Worm (Caenorhabditis elegans): Measurements from ENCODE around the gene par-3.
A peak's percentile ranks its signal among the peaks of the same experiment; 100 is the strongest.

par-3 gene

DNA sequence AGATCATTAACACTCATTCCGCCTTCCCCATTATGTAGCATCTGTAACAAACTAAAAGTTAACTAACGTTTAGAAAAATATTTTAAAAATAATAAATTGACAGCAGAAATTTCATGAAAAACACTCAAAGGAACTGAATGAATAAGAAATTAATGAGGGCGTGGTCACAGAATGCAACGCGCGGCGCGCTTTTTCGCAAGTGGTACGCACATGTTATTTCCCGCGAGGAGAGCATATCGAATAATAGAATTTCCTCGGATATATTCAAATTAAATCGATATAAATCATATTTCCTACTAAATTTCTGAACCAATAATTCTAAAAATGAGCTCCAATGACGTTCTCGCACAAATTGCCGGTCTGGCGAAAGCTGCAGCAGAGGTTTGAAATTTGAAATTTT, 28.7 kb downstream of the par-3 start, which contains the start of the genes abi-1 and arle-14 (continued):
- TF ChIP-seq snpc-3.4 (tag; optimal IDR thresholded peaks at IDR 0.05) (peak; percentile 29), tbx-9 (tag; optimal IDR thresholded peaks at IDR 0.05; ENCODE audit: borderline replicate concordance) (no peak)

DNA sequence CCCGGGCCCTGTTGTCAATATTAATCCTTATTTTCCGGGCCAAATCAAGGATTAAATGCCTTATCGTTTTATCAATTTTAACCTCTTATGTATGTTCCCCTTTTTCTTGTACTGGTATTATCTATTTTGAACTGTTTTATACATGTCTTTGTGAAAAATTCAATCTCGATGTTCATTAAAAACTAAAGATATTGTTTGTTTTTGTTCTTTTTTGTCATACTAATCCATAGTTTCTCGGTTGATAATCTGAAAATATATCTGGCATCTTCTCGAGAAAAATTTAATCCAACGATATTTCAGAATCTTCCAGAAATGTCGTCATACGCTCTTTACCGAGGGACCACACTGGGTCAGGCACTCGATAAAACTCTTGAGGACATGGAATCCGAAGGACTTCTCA, 29.7 kb downstream of the par-3 start, which contains the start of gene B0336.13:
Gene B0336.13, plus strand, starts transcription at position 301 of the 400 bp plus-strand sequence.
- TF ChIP-seq dox-1 (GFP tag; IDR thresholded peaks at IDR 0.05) = no peak
- 0 out of 2 replicates have a peak, but pooled peaks have one; percentile 46 for TF ChIP-seq hsf-1 (GFP tag; IDR thresholded peaks at IDR 0.05)
- TF ChIP-seq bed-1 (GFP tag; IDR thresholded peaks at IDR 0.05) = no peak
- TF ChIP-seq bed-2 (GFP tag; IDR thresholded peaks at IDR 0.05) = no peak
- TF ChIP-seq madf-6 (GFP tag; IDR thresholded peaks at IDR 0.05) = peak; percentile 15; the same call in 1 of the 2 replicates
- no peak for TF ChIP-seq T07F8.4 (tag; optimal IDR thresholded peaks at IDR 0.05)
- no peak for TF ChIP-seq F49E8.2 (tag; optimal IDR thresholded peaks at IDR 0.05; ENCODE audit: insufficient read depth)
- no peak for TF ChIP-seq ztf-6 (GFP tag; IDR thresholded peaks at IDR 0.05)
- TF ChIP-seq rcor-1 (GFP tag; IDR thresholded peaks at IDR 0.05) = no peak
- TF ChIP-seq aptf-3 (GFP tag; IDR thresholded peaks at IDR 0.05) = no peak
- no peak for TF ChIP-seq C17E4.6 (GFP tag; IDR thresholded peaks at IDR 0.05)

DNA sequence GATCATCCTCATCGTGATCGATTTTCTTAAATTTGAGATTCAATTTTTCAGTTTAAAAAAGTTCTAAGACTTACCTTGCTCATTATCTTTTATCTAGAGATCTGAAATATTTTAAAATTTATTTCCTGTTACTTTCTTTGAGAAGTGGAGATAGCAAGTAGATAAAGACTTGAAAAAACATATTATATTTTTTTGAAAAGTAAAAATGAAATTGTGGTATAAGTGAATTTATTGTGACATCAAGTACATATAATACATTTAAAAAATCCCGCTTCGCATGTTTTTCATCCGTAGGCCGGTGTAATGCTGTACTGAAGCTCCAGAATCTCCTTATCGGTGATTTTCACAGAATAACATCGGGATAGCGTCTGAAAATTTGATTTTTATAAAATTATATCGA, 33.2 kb downstream of the par-3 start, which contains the start of gene B0336.7:
Gene B0336.7, minus strand, starts transcription at position 101 of the 400 bp plus-strand sequence.
- no peak for TF ChIP-seq F49E8.2 (tag; optimal IDR thresholded peaks at IDR 0.05; ENCODE audit: insufficient read depth)
- TF ChIP-seq F57A8.1 (GFP tag; optimal IDR thresholded peaks at IDR 0.05) = no peak
- no peak for TF ChIP-seq lin-54 (GFP tag; optimal IDR thresholded peaks at IDR 0.05)
- no peak for TF ChIP-seq lin-26 (GFP tag; IDR thresholded peaks at IDR 0.05)
- TF ChIP-seq zim-3 (tag; optimal IDR thresholded peaks at IDR 0.05) = no peak
- TF ChIP-seq mxl-1 (tag; optimal IDR thresholded peaks at IDR 0.05) = no peak
- TF ChIP-seq egl-44 (GFP tag; IDR thresholded peaks at IDR 0.05) = no peak
- TF ChIP-seq hlh-26 (GFP tag; conservative IDR thresholded peaks at IDR 0.05) = no peak
- TF ChIP-seq Y53F4B.3 (GFP tag; IDR thresholded peaks at IDR 0.05) = no peak
- no peak for TF ChIP-seq B0261.1 (tag; optimal IDR thresholded peaks at IDR 0.05)

DNA sequence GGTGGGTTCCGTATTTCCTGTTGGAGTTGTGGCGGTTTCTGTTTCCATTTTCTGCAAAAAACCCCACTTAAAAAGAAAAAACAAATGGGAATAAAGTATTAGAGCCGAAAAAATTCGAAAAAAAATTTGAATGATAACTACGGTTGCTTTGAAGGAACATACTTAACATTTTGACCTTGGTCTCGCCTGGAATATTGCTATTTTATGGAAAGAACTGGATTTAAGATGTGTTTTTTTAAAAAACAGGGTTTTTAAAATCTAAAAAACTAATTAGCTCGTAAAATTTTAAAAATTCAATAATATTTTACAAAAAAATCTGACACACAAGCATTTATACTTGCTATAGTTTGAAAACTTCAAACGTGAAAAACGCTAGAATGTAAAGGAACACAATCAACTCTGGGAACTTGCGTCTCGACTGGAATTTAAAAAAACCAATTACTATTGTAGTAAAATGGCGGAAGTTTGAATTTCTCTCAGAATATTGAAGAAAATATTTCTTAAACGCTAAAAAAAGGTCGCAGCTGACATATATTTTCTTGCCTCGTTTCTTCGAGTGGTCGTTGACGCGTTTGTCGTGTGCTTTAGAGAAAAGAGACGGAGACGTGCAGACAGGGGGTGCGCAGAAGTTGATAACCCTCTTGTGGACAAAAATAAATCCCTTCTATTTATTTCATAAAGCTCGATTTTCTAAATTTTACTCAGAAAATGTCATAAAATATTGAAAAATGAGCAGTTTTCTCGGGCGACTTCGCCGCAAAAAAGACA, 34.1 kb downstream of the par-3 start, which contains the start of the genes lgg-3 and rgs-5:
Gene lgg-3, minus strand, starts transcription at position 51 of the 768 bp plus-strand sequence.
Gene rgs-5, plus strand, starts transcription at position 593 of the 768 bp plus-strand sequence.
- TF ChIP-seq Y53G8AR.9 (GFP tag; conservative IDR thresholded peaks at IDR 0.05) (no peak), lag-1 (GFP tag; IDR thresholded peaks at IDR 0.05) (no peak), nfyb-1 (GFP tag; IDR thresholded peaks at IDR 0.05) (no peak), madf-3 (GFP tag; IDR thresholded peaks at IDR 0.05) (no peak), nhr-27 (tag; optimal IDR thresholded peaks at IDR 0.05) (no peak), lin-26 (GFP tag; IDR thresholded peaks at IDR 0.05) (no peak), him-1 (tag; optimal IDR thresholded peaks at IDR 0.05) (peak; percentile 64), F22D6.2 (tag; optimal IDR thresholded peaks at IDR 0.05) (no peak), cebp-2 (GFP tag; IDR thresholded peaks at IDR 0.05) (no peak), pha-4 (tag; optimal IDR thresholded peaks at IDR 0.05) (no peak), F52B5.7 (tag; optimal IDR thresholded peaks at IDR 0.05) (no peak), hrde-1 (tag; optimal IDR thresholded peaks at IDR 0.05; ENCODE audit: borderline replicate concordance) (no peak), Y95B8A.8 (GFP tag; IDR thresholded peaks at IDR 0.05) (no peak), let-607 (tag; optimal IDR thresholded peaks at IDR 0.05) (no peak), ceh-91 (GFP tag; IDR thresholded peaks at IDR 0.05) (peak; percentile 61), aptf-3 (GFP tag; IDR thresholded peaks at IDR 0.05) (no peak), ceh-27 (GFP tag; optimal IDR thresholded peaks at IDR 0.05) (peak; percentile 12), ztf-6 (GFP tag; IDR thresholded peaks at IDR 0.05) (no peak), pbrm-1 (GFP tag; IDR thresholded peaks at IDR 0.05) (no peak), K11D2.4 (GFP tag; IDR thresholded peaks at IDR 0.05) (no peak), gei-17 (GFP tag; optimal IDR thresholded peaks at IDR 0.05) (no peak), F37B4.10 (GFP tag; IDR thresholded peaks at IDR 0.05) (no peak), dpl-1 (GFP tag; optimal IDR thresholded peaks at IDR 0.05) (peak; percentile 14), zim-3 (tag; optimal IDR thresholded peaks at IDR 0.05) (no peak), snpc-3.4 (tag; optimal IDR thresholded peaks at IDR 0.05) (no peak)
